Fruit fly (Drosophila melanogaster) whole organism, embryonic: ENCODE results near the gene Ir92a.

Experiments
- Ada2b ChIP-seq: fragments of 200-800 bp; sonication (Bioruptor generic); IDR thresholded peaks from 2 replicates; pipeline ENCODE4 v1.3.6; 2022; ENCODE audit warnings: missing biosample characterization, missing genetic modification characterization
- Blimp-1 ChIP-seq: fragments of 200-800 bp; sonication (Bioruptor generic); optimal IDR thresholded peaks from 3 replicates; lab custom pipeline; 2018; ENCODE audit warnings: missing biosample characterization, missing genetic modification characterization, mild to moderate bottlenecking, moderate library complexity, missing genetic modification reagents
- CG11560 ChIP-seq: fragments of 200-800 bp; sonication (Bioruptor generic); IDR thresholded peaks from 3 replicates; pipeline ENCODE4 v1.3.6; 2022; ENCODE audit warnings: missing biosample characterization, missing genetic modification characterization
- CG13123 ChIP-seq: fragments of 200-800 bp; sonication (Bioruptor generic); optimal IDR thresholded peaks from 2 replicates; lab custom pipeline; 2016; ENCODE audit warnings: missing biosample characterization, missing genetic modification characterization
- CG14050 ChIP-seq: fragments of 200-800 bp; sonication (Bioruptor generic); IDR thresholded peaks from 3 replicates; pipeline ENCODE4 v1.3.6; 2022; ENCODE audit warnings: missing biosample characterization, missing genetic modification characterization
- CG14441 ChIP-seq: fragments of 200-800 bp; sonication (Bioruptor generic); IDR thresholded peaks from 2 replicates; pipeline ENCODE4 v1.3.6; 2022; ENCODE audit warnings: missing biosample characterization, missing genetic modification characterization
- CG15269 ChIP-seq: fragments of 200-800 bp; sonication (Bioruptor generic); optimal IDR thresholded peaks from 2 replicates; lab custom pipeline; 2018; ENCODE audit warnings: missing biosample characterization, mild to moderate bottlenecking, missing genetic modification characterization, moderate library complexity
- CG16779 ChIP-seq: fragments of 200-800 bp; sonication (Bioruptor generic); IDR thresholded peaks from 2 replicates; pipeline ENCODE4 v1.3.6; 2022; ENCODE audit warnings: missing biosample characterization, missing genetic modification characterization
- CG16815 ChIP-seq: fragments of 200-800 bp; sonication (Bioruptor generic); optimal IDR thresholded peaks from 3 replicates; lab custom pipeline; 2017; ENCODE audit warnings: missing biosample characterization, mild to moderate bottlenecking, missing genetic modification characterization
- CG16863 ChIP-seq: fragments of 200-800 bp; sonication (Bioruptor generic); optimal IDR thresholded peaks from 3 replicates; lab custom pipeline; 2016; ENCODE audit warnings: missing biosample characterization, missing genetic modification characterization
- CG17361 ChIP-seq: fragments of 200-800 bp; sonication (Bioruptor generic); IDR thresholded peaks from 3 replicates; pipeline ENCODE4 v1.3.6; 2022; ENCODE audit warnings: missing biosample characterization, missing genetic modification characterization
- CG17802 ChIP-seq: fragments of 200-800 bp; sonication (Bioruptor generic); optimal IDR thresholded peaks from 2 replicates; lab custom pipeline; 2018; ENCODE audit warnings: missing biosample characterization, mild to moderate bottlenecking, missing genetic modification characterization, moderate library complexity
- CG17912 ChIP-seq: fragments of 200-800 bp; sonication (Bioruptor generic); optimal IDR thresholded peaks from 2 replicates; lab custom pipeline; 2018; ENCODE audit warnings: missing biosample characterization, mild to moderate bottlenecking, missing genetic modification characterization
- CG1792 ChIP-seq: fragments of 200-800 bp; sonication (Bioruptor generic); optimal IDR thresholded peaks from 2 replicates; lab custom pipeline; 2016; ENCODE audit warnings: missing biosample characterization, missing genetic modification characterization
- CG18764 ChIP-seq: fragments of 200-800 bp; sonication (Bioruptor generic); optimal IDR thresholded peaks from 3 replicates; lab custom pipeline; 2016; ENCODE audit warnings: missing biosample characterization, missing genetic modification characterization
- CG2199 ChIP-seq: fragments of 200-800 bp; sonication (Bioruptor generic); IDR thresholded peaks from 3 replicates; pipeline ENCODE4 v1.3.6; 2022; ENCODE audit warnings: missing biosample characterization, missing genetic modification characterization
- CG7786 ChIP-seq: fragments of 200-800 bp; sonication (Bioruptor generic); optimal IDR thresholded peaks from 2 replicates; lab custom pipeline; 2016; ENCODE audit warnings: missing biosample characterization, missing genetic modification characterization
- Dip2 ChIP-seq: fragments of 200-800 bp; sonication (Bioruptor generic); IDR thresholded peaks from 2 replicates; pipeline ENCODE4 v1.3.6; 2022; ENCODE audit warnings: missing biosample characterization, missing genetic modification characterization
- Dp ChIP-seq: fragments of 200-800 bp; sonication (Bioruptor generic); optimal IDR thresholded peaks from 2 replicates; lab custom pipeline; 2018; ENCODE audit warnings: missing biosample characterization, mild to moderate bottlenecking, missing genetic modification characterization, moderate library complexity
- ERR ChIP-seq: fragments of 200-800 bp; sonication (Bioruptor generic); optimal IDR thresholded peaks from 2 replicates; lab custom pipeline; 2016; ENCODE audit warnings: missing biosample characterization, missing genetic modification characterization
- HLH4C ChIP-seq: fragments of 200-800 bp; sonication (Bioruptor generic); IDR thresholded peaks from 3 replicates; pipeline ENCODE4 v1.3.6; 2022; ENCODE audit warnings: missing biosample characterization, missing genetic modification characterization; ENCODE audit not compliant: partially characterized antibody
- Hmx ChIP-seq: fragments of 200-800 bp; sonication (Bioruptor generic); optimal IDR thresholded peaks from 2 replicates; lab custom pipeline; 2016; ENCODE audit warnings: missing biosample characterization, missing genetic modification characterization
- Lim3 ChIP-seq: fragments of 200-800 bp; sonication (Bioruptor generic); IDR thresholded peaks from 2 replicates; pipeline ENCODE4 v1.3.6; 2022; ENCODE audit warnings: missing biosample characterization, missing genetic modification characterization
- Med ChIP-seq: fragments of 200-800 bp; sonication (Bioruptor generic); peaks from one replicate; lab custom pipeline; 2016; ENCODE audit warnings: missing biosample characterization, missing genetic modification characterization, mild to moderate bottlenecking, inconsistent platforms, moderate library complexity
- Meics ChIP-seq: fragments of 200-800 bp; sonication (Bioruptor generic); optimal IDR thresholded peaks from 2 replicates; lab custom pipeline; 2017; ENCODE audit warnings: missing biosample characterization, mild to moderate bottlenecking, missing genetic modification characterization
- NC2α ChIP-seq: fragments of 200-800 bp; sonication (Bioruptor generic); optimal IDR thresholded peaks from 2 replicates; lab custom pipeline; 2016; ENCODE audit warnings: missing biosample characterization, missing genetic modification characterization
- NC2β ChIP-seq: fragments of 200-800 bp; sonication (Bioruptor generic); optimal IDR thresholded peaks from 2 replicates; lab custom pipeline; 2016; ENCODE audit warnings: missing biosample characterization, missing genetic modification characterization
- Optix ChIP-seq: fragments of 200-800 bp; sonication (Bioruptor generic); IDR thresholded peaks from 3 replicates; pipeline ENCODE4 v1.3.6; 2022; ENCODE audit warnings: missing biosample characterization, missing genetic modification characterization
- Ravus ChIP-seq: fragments of 200-800 bp; sonication (Bioruptor generic); IDR thresholded peaks from 2 replicates; pipeline ENCODE4 v1.3.6; 2022; ENCODE audit warnings: missing biosample characterization, missing genetic modification characterization
- Sin3A ChIP-seq: fragments of >200 bp; optimal IDR thresholded peaks from 2 replicates; lab custom pipeline; 2018
- TFAM ChIP-seq: fragments of 200-800 bp; sonication (Bioruptor generic); optimal IDR thresholded peaks from 2 replicates; lab custom pipeline; 2017; ENCODE audit warnings: missing biosample characterization, missing genetic modification characterization, inconsistent platforms
- Taf1 ChIP-seq: fragments of 200-800 bp; sonication (Bioruptor generic); IDR thresholded peaks from 2 replicates; pipeline ENCODE4 v1.3.6; 2022; ENCODE audit warnings: missing biosample characterization, missing genetic modification characterization
- Trl ChIP-seq, 3 experiments: fragments of >200 bp in 2 of 3; fragments of 200-800 bp in 1 of 3; sonication (Bioruptor generic) in 1 of 3; optimal IDR thresholded peaks; 2 replicates in 1 of 3; 3 replicates in 2 of 3; lab custom pipeline; 2016 to 2017; ENCODE audit warnings: missing biosample characterization in 1 of 3, missing genetic modification characterization in 1 of 3
- bbx ChIP-seq: fragments of 200-800 bp; sonication (Bioruptor generic); IDR thresholded peaks from 2 replicates; pipeline ENCODE4 v1.3.6; 2022; ENCODE audit warnings: missing biosample characterization, missing genetic modification characterization; ENCODE audit not compliant: partially characterized antibody
- br ChIP-seq: fragments of >200 bp; optimal IDR thresholded peaks from 2 replicates; lab custom pipeline; 2017
- chinmo ChIP-seq: fragments of 200-800 bp; sonication (Bioruptor generic); IDR thresholded peaks from 4 replicates; pipeline ENCODE4 v1.3.6; 2022; ENCODE audit warnings: missing biosample characterization, missing genetic modification characterization; ENCODE audit not compliant: partially characterized antibody
- emc ChIP-seq: fragments of 200-800 bp; sonication (Bioruptor generic); optimal IDR thresholded peaks from 2 replicates; lab custom pipeline; 2016; ENCODE audit warnings: missing biosample characterization, missing genetic modification characterization
- fd3F ChIP-seq: fragments of 200-800 bp; sonication (Bioruptor generic); optimal IDR thresholded peaks from 2 replicates; lab custom pipeline; 2018; ENCODE audit warnings: missing biosample characterization, mild to moderate bottlenecking, missing genetic modification characterization, moderate library complexity
- hkb ChIP-seq, 2 experiments: fragments of 200-800 bp in 1 of 2; fragments of >200 bp in 1 of 2; sonication (Bioruptor generic) in 1 of 2; IDR thresholded peaks in 1 of 2; optimal IDR thresholded peaks in 1 of 2; 2 replicates each; pipeline versions ENCODE4 v1.3.6 to Lab custom; 2017 to 2022; ENCODE audit warnings: missing biosample characterization in 1 of 2, missing genetic modification characterization in 1 of 2
- hth ChIP-seq: fragments of >200 bp; optimal IDR thresholded peaks from 2 replicates; lab custom pipeline; 2017; ENCODE audit warnings: inconsistent platforms
- jigr1 ChIP-seq: fragments of 200-800 bp; sonication (Bioruptor generic); IDR thresholded peaks from 3 replicates; pipeline ENCODE4 v1.3.6; 2022; ENCODE audit warnings: missing biosample characterization, missing genetic modification characterization
- jing ChIP-seq: fragments of 200-800 bp; sonication (Bioruptor generic); optimal IDR thresholded peaks from 2 replicates; lab custom pipeline; 2018; ENCODE audit warnings: missing biosample characterization, mild to moderate bottlenecking, missing genetic modification characterization
- lov ChIP-seq, 2 experiments: fragments of 200-800 bp in 1 of 2; fragments of >200 bp in 1 of 2; sonication (Bioruptor generic) in 1 of 2; IDR thresholded peaks in 1 of 2; optimal IDR thresholded peaks in 1 of 2; 2 replicates in 1 of 2; 3 replicates in 1 of 2; pipeline versions ENCODE4 v1.3.6 to Lab custom; 2017 to 2022; ENCODE audit warnings: missing biosample characterization in 1 of 2, missing genetic modification characterization in 1 of 2
- ro ChIP-seq: fragments of 200-800 bp; sonication (Bioruptor generic); IDR thresholded peaks from 2 replicates; pipeline ENCODE4 v1.3.6; 2022; ENCODE audit warnings: missing biosample characterization, missing genetic modification characterization
- slou ChIP-seq: fragments of 200-800 bp; sonication (Bioruptor generic); optimal IDR thresholded peaks from 3 replicates; lab custom pipeline; 2016; ENCODE audit warnings: missing biosample characterization, missing genetic modification characterization
- tap ChIP-seq: fragments of 200-800 bp; optimal IDR thresholded peaks from 3 replicates; lab custom pipeline; 2019; ENCODE audit warnings: missing biosample characterization, mild to moderate bottlenecking, missing genetic modification characterization, moderate library complexity
- tin ChIP-seq: fragments of 200-800 bp; sonication (Bioruptor generic); optimal IDR thresholded peaks from 3 replicates; lab custom pipeline; 2016; ENCODE audit warnings: missing biosample characterization, missing genetic modification characterization
- tll ChIP-seq, 2 experiments: fragments of 200-800 bp in 1 of 2; fragments of >200 bp in 1 of 2; sonication (Bioruptor generic) in 1 of 2; optimal IDR thresholded peaks; 2 replicates each; lab custom pipeline; 2017 to 2019; ENCODE audit warnings: missing biosample characterization in 2 of 2, missing genetic modification characterization in 2 of 2, mild to moderate bottlenecking in 1 of 2, moderate library complexity in 1 of 2
- twi ChIP-seq: fragments of 200-800 bp; optimal IDR thresholded peaks from 2 replicates; lab custom pipeline; 2019; ENCODE audit warnings: missing biosample characterization, mild to moderate bottlenecking, missing genetic modification characterization, moderate library complexity
- wdn ChIP-seq: fragments of 200-800 bp; sonication (Bioruptor generic); IDR thresholded peaks from 2 replicates; pipeline ENCODE4 v1.3.6; 2022; ENCODE audit warnings: missing biosample characterization, missing genetic modification characterization

Ir92a gene

dm6 chr3R:20308972-20309660 is 29.7 kb upstream of the Ir92a start, which contains the start of gene Orp8:
Gene Orp8, plus strand, starts transcription at chr3R:20309344.
- TF ChIP-seq Sin3A (lab: Kevin White, UChicago) (peak; percentile 76), emc (no peak), hth (lab: Kevin White, UChicago) (no peak), Ravus (GFP tag; lab: Robert Waterston, UW) (no peak), CG14441 (GFP tag; lab: Robert Waterston, UW) (no peak), CG7786 (GFP tag; lab: Kevin White, UChicago) (no peak), Lim3 (GFP tag; lab: Robert Waterston, UW) (no peak), ERR (GFP tag; lab: Kevin White, UChicago) (no peak), chinmo (GFP tag; lab: Robert Waterston, UW) (peak; percentile 94; the same call in 3 of the 4 replicates), slou (GFP tag; lab: Kevin White, UChicago) (no peak), wdn (GFP tag; lab: Robert Waterston, UW) (no peak), Ada2b (GFP tag; lab: Robert Waterston, UW) (no peak), tll (GFP tag; optimal IDR thresholded peaks at IDR 0.05; lab: Kevin White, UChicago) (no peak), CG1792 (no peak), jigr1 (no peak), NC2β (GFP tag; lab: Kevin White, UChicago) (no peak), Blimp-1 (GFP tag; lab: Kevin White, UChicago) (peak; percentile 97), br (lab: Kevin White, UChicago) (no peak), jing (no peak), tap (tag; lab: Kevin White, UChicago) (no peak), HLH4C (GFP tag; lab: Robert Waterston, UW) (peak; percentile 74), Optix (no peak), ro (GFP tag; lab: Robert Waterston, UW) (no peak), Dip2 (no peak), Dp (GFP tag; lab: Kevin White, UChicago) (peak; percentile 87), CG14050 (GFP tag; lab: Robert Waterston, UW) (peak; percentile 18; the same call in 1 of the 3 replicates), CG2199 (GFP tag; lab: Robert Waterston, UW) (no peak; the same call in 2 of the 3 replicates), CG17802 (tag; lab: Kevin White, UChicago) (no peak), fd3F (GFP tag; lab: Kevin White, UChicago) (no peak), tin (GFP tag; lab: Kevin White, UChicago) (no peak), hkb (optimal IDR thresholded peaks at IDR 0.05; lab: Kevin White, UChicago) (no peak), hkb (GFP tag; IDR thresholded peaks at IDR 0.05; lab: Robert Waterston, UW) (peak; percentile 34; the same call in 1 of the 2 replicates), TFAM (GFP tag; lab: Kevin White, UChicago) (no peak), NC2α (GFP tag; lab: Kevin White, UChicago) (no peak), CG17912 (GFP tag; lab: Kevin White, UChicago) (no peak), lov (optimal IDR thresholded peaks at IDR 0.05; lab: Kevin White, UChicago) (no peak), lov (GFP tag; IDR thresholded peaks at IDR 0.05; lab: Robert Waterston, UW) (0 out of 3 replicates have a peak, but pooled peaks have one; percentile 56), Trl (optimal IDR thresholded peaks at IDR 0.05; lab: Kevin White, UChicago) (no peak), Trl (GFP tag; optimal IDR thresholded peaks at IDR 0.05; lab: Kevin White, UChicago) (no peak), CG17361 (GFP tag; lab: Robert Waterston, UW) (no peak), CG18764 (GFP tag; lab: Kevin White, UChicago) (no peak), Hmx (GFP tag; lab: Kevin White, UChicago) (no peak), CG16815 (no peak), CG13123 (GFP tag; lab: Kevin White, UChicago) (no peak), CG11560 (tag; lab: Robert Waterston, UW) (no peak), twi (tag; lab: Kevin White, UChicago) (no peak), Meics (no peak), Taf1 (no peak), Med (GFP tag; lab: Kevin White, UChicago) (peak; percentile 75), CG16863 (GFP tag; lab: Kevin White, UChicago) (no peak), CG15269 (tag; lab: Kevin White, UChicago) (no peak), CG16779 (GFP tag; lab: Robert Waterston, UW) (0 out of 2 replicates have a peak, but pooled peaks have one; percentile 47), bbx (GFP tag; lab: Robert Waterston, UW) (peak; percentile 30; the same call in 1 of the 2 replicates)
